Fruit fly (Drosophila melanogaster) S2 (cell line): ENCODE data around the gene CG46301.

Experiments used
- CG8478 ChIP-seq: fragments of >200 bp; optimal IDR thresholded peaks from 2 replicates; lab custom pipeline; 2018
- CTCF ChIP-seq, 2 experiments: fragments of >200 bp; optimal IDR thresholded peaks; 2 replicates each; lab custom pipeline; 2018

DNA sequence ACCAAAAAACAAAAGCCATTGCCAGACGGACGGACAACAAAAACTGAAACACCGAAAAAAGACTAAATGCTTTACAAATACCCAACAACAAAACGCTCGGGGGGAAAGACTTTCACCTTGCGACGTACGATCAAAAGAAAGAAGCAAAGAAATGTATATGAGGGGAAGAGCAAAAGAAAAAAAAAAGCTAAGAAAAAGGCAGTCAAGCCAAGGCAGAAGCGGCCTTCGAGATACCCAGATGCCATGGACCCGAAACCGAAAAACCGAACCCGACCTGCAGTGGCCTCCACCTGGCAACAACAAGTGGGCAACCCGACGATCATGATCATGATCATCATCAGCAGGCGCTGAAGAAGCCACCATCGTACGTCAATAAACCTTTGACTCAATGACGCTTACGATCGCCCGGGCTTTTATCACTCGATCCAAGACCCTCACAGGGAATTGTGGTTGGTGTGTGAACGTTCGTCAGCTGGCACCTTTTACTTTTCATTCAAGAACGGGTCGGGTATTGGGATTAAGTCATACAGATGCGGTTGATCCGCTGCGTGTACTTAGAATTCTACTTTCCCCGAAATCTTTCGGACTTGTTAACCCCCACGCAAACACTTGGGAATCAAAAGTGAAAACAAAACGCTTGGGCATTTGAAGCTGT is 79.1 kb downstream of the CG46301 start:
- TF ChIP-seq CG8478 (lab: Kevin White, UChicago) = no peak
- no peak for TF ChIP-seq CTCF (optimal IDR thresholded peaks at IDR 0.05; lab: Kevin White, UChicago)
